Worm (Caenorhabditis elegans) whole organism, L4/young adult: Measurements from ENCODE around the gene C16C8.18.

Experiments
- W03F9.2 ChIP-seq: fragments of 150-350 bp; optimal IDR thresholded peaks from 2 replicates; lab custom pipeline; 2014; ENCODE audit warnings: missing biosample characterization, missing genetic modification characterization
- dao-5 ChIP-seq: sonication (generic microtip); optimal IDR thresholded peaks from 2 replicates; lab custom pipeline; 2016; ENCODE audit warnings: missing genotype, missing genetic modification characterization, moderate library complexity, missing compliant biosample characterization
- him-1 ChIP-seq: sonication (generic microtip); optimal IDR thresholded peaks from 2 replicates; lab custom pipeline; 2016; ENCODE audit warnings: missing genotype, missing genetic modification reagents, missing genetic modification characterization, missing compliant biosample characterization

- no peak for TF ChIP-seq him-1 (tag; lab: Kevin White, UChicago)
- TF ChIP-seq dao-5, result no peak
- TF ChIP-seq W03F9.2 (tag; lab: Kevin White, UChicago), result no peak
Observed at ce11 chrII:3422938-3423337, 6.6 kb upstream of the C16C8.18 start.
